Fruit fly (Drosophila melanogaster): ENCODE results near the gene CG15239.

CG15239 gene

DNA sequence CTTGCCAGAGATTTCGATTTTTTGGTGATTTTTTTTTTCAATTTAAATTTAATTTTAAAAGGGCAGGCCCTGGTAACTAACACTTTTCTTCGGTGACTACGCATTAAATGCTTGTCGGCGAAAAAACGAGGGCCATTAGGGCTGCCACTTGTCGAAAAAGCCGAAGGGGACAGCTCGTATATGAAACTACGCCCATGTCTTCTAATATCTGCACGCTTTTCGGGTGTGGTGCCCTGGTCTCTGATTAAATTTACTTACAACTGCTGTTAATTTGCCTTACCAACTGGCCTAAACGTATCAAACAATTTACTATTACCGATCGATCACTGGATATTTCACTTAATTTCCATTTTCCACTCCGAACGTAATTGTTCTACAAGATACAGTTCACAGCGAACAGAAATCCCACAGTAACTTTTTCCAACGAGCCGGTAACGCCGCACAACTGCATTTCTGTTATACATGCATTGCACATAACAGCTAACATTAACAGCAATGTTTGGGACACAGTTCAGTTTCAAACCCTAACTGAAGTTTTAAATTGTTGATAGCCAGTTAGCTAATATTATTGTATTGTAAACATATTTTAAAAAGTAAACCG lies 21.5 kb upstream of the CG15239 start (continued):
- TF ChIP-seq CG11085 (GFP tag; IDR thresholded peaks at IDR 0.05) (no peak), dan (GFP tag; IDR thresholded peaks at IDR 0.05) (no peak), CG12236 (GFP tag; optimal IDR thresholded peaks at IDR 0.05) (no peak), CG11456 (GFP tag; IDR thresholded peaks at IDR 0.05) (no peak), maf-S (GFP tag; optimal IDR thresholded peaks at IDR 0.05) (no peak), CG17359 (tag; optimal IDR thresholded peaks at IDR 0.05) (no peak), CG2199 (GFP tag; IDR thresholded peaks at IDR 0.05) (no peak), Fer1 (GFP tag; optimal IDR thresholded peaks at IDR 0.05) (no peak), tna (GFP tag; IDR thresholded peaks at IDR 0.05; ENCODE audit: partially characterized antibody) (no peak), CG2678 (tag; optimal IDR thresholded peaks at IDR 0.05) (no peak), nom (GFP tag; optimal IDR thresholded peaks at IDR 0.05) (no peak), CG15479 (GFP tag; optimal IDR thresholded peaks at IDR 0.05) (no peak), CG8359 (GFP tag; optimal IDR thresholded peaks at IDR 0.05; ENCODE audit: borderline replicate concordance) (no peak), Ets97D (GFP tag; optimal IDR thresholded peaks at IDR 0.05) (peak; percentile 36), MBD-R2 (GFP tag; IDR thresholded peaks at IDR 0.05) (peak; percentile 46; the same call in 1 of the 2 replicates), CG10431 (GFP tag; optimal IDR thresholded peaks at IDR 0.05) (no peak), exex (tag; optimal IDR thresholded peaks at IDR 0.05) (no peak), Dek (tag; optimal IDR thresholded peaks at IDR 0.05) (no peak), sd (tag; optimal IDR thresholded peaks at IDR 0.05) (no peak), salm (tag; optimal IDR thresholded peaks at IDR 0.05) (no peak), Bgb (GFP tag; IDR thresholded peaks at IDR 0.05; ENCODE audit: partially characterized antibody) (no peak), CG16813 (GFP tag; IDR thresholded peaks at IDR 0.05; ENCODE audit: partially characterized antibody) (no peak), CG4424 (GFP tag; optimal IDR thresholded peaks at IDR 0.05) (no peak), Neu2 (GFP tag; optimal IDR thresholded peaks at IDR 0.05; ENCODE audit: borderline replicate concordance) (no peak), jumu (GFP tag; optimal IDR thresholded peaks at IDR 0.05) (peak; percentile 31), CG30020 (tag; optimal IDR thresholded peaks at IDR 0.05) (no peak), CG5180 (GFP tag; optimal IDR thresholded peaks at IDR 0.05) (no peak), CG11560 (tag; IDR thresholded peaks at IDR 0.05) (no peak), CG4854 (GFP tag; optimal IDR thresholded peaks at IDR 0.05) (no peak), CG2120 (GFP tag; optimal IDR thresholded peaks at IDR 0.05) (peak; percentile 53), tgo (GFP tag; IDR thresholded peaks at IDR 0.05) (no peak), CG2712 (tag; optimal IDR thresholded peaks at IDR 0.05) (peak; percentile 68), sug (tag; optimal IDR thresholded peaks at IDR 0.05) (peak; percentile 10), z (GFP tag; IDR thresholded peaks at IDR 0.05) (no peak), vfl (GFP tag; optimal IDR thresholded peaks at IDR 0.05) (no peak), CG6683 (GFP tag; optimal IDR thresholded peaks at IDR 0.05) (no peak), CG12391 (tag; optimal IDR thresholded peaks at IDR 0.05) (no peak), Ravus (GFP tag; IDR thresholded peaks at IDR 0.05) (no peak), unc-4 (GFP tag; IDR thresholded peaks at IDR 0.05; ENCODE audit: partially characterized antibody) (no peak), trh (GFP tag; optimal IDR thresholded peaks at IDR 0.05) (no peak), dpn (GFP tag; optimal IDR thresholded peaks at IDR 0.05) (peak; percentile 20 to 37), chn (GFP tag; optimal IDR thresholded peaks at IDR 0.05) (peak; percentile 8), CG30431 (GFP tag; optimal IDR thresholded peaks at IDR 0.05) (no peak), Camta (GFP tag; optimal IDR thresholded peaks at IDR 0.05) (no peak), mirr (GFP tag; optimal IDR thresholded peaks at IDR 0.05) (no peak), CG34376 (GFP tag; optimal IDR thresholded peaks at IDR 0.05) (peak; percentile 3), pros (GFP tag; optimal IDR thresholded peaks at IDR 0.05) (no peak), D19A (tag; optimal IDR thresholded peaks at IDR 0.05) (no peak), ind (GFP tag; optimal IDR thresholded peaks at IDR 0.05) (peak; percentile 47), nerfin-1 (tag; optimal IDR thresholded peaks at IDR 0.05) (no peak)
